Worm (Caenorhabditis elegans) whole organism, L2 larva: Measurements from ENCODE around the gene ZK1086.2.

Experiments used
- C34F6.9 ChIP-seq: fragments of 150-350 bp; optimal IDR thresholded peaks from 2 replicates; lab custom pipeline; 2014; ENCODE audit warnings: missing biosample characterization, missing genetic modification characterization
- F13H6.1 ChIP-seq: sonication (generic microtip); optimal IDR thresholded peaks from 2 replicates; lab custom pipeline; 2016; ENCODE audit warnings: missing genetic modification characterization, missing compliant biosample characterization
- R02D3.7 ChIP-seq: fragments of 150-350 bp; optimal IDR thresholded peaks from 2 replicates; lab custom pipeline; 2014; ENCODE audit warnings: missing biosample characterization, missing genetic modification characterization
- Y55F3AM.14 ChIP-seq: fragments of 200-800 bp; sonication (Bioruptor generic); optimal IDR thresholded peaks from 2 replicates; lab custom pipeline; 2018; ENCODE audit warnings: mild to moderate bottlenecking, missing genetic modification characterization, missing compliant biosample characterization
- ZK546.5 ChIP-seq: sonication (generic microtip); optimal IDR thresholded peaks from 2 replicates; lab custom pipeline; 2017; ENCODE audit warnings: missing biosample characterization, missing genetic modification characterization
- alr-1 ChIP-seq: fragments of 150-350 bp; optimal IDR thresholded peaks from 2 replicates; lab custom pipeline; 2014; ENCODE audit warnings: missing biosample characterization, missing genetic modification characterization
- aly-2 ChIP-seq: fragments of 150-350 bp; optimal IDR thresholded peaks from 2 replicates; lab custom pipeline; 2014; ENCODE audit warnings: missing biosample characterization, missing genetic modification characterization
- ama-1 ChIP-seq: fragments of 150-350 bp; optimal IDR thresholded peaks from 2 replicates; lab custom pipeline; 2018; ENCODE audit warnings: inconsistent platforms
- blmp-1 ChIP-seq: sonication (generic microtip); optimal IDR thresholded peaks from 2 replicates; lab custom pipeline; 2017; ENCODE audit warnings: missing genetic modification characterization, mild to moderate bottlenecking, missing compliant biosample characterization, antibody characterized with exemption, moderate library complexity; ENCODE audit not compliant: insufficient read depth
- ceh-16 ChIP-seq: fragments of 150-350 bp; optimal IDR thresholded peaks from 2 replicates; lab custom pipeline; 2014; ENCODE audit warnings: missing biosample characterization, missing genetic modification characterization
- crh-2 ChIP-seq: sonication (generic microtip); optimal IDR thresholded peaks from 2 replicates; lab custom pipeline; 2017; ENCODE audit warnings: missing biosample characterization, missing genetic modification characterization
- elt-1 ChIP-seq: fragments of 150-350 bp; optimal IDR thresholded peaks from 2 replicates; lab custom pipeline; 2014; ENCODE audit warnings: missing biosample characterization, missing genetic modification characterization
- elt-3 ChIP-seq: sonication (generic microtip); optimal IDR thresholded peaks from 2 replicates; lab custom pipeline; 2017; ENCODE audit warnings: missing biosample characterization, missing genetic modification characterization
- fos-1 ChIP-seq: fragments of 150-350 bp; optimal IDR thresholded peaks from 2 replicates; lab custom pipeline; 2014; ENCODE audit warnings: missing biosample characterization, missing genetic modification characterization
- gmeb-1 ChIP-seq: fragments of 150-350 bp; optimal IDR thresholded peaks from 2 replicates; lab custom pipeline; 2014; ENCODE audit warnings: missing biosample characterization, missing genetic modification characterization
- lin-11 ChIP-seq: fragments of 150-350 bp; sonication (generic microtip); optimal IDR thresholded peaks from 2 replicates; lab custom pipeline; 2014; ENCODE audit warnings: missing biosample characterization, missing genetic modification characterization, inconsistent platforms, mixed read lengths
- lin-13 ChIP-seq: fragments of 150-350 bp; optimal IDR thresholded peaks from 2 replicates; lab custom pipeline; 2014; ENCODE audit warnings: missing biosample characterization, missing genetic modification reagents, missing genetic modification characterization
- lin-39 ChIP-seq: fragments of 150-350 bp; optimal IDR thresholded peaks from 2 replicates; lab custom pipeline; 2014; ENCODE audit warnings: missing biosample characterization, missing genetic modification reagents, missing genetic modification characterization
- lsy-2 ChIP-seq, 2 experiments: fragments of 150-350 bp in 1 of 2; sonication (generic microtip) in 1 of 2; optimal IDR thresholded peaks; 2 replicates each; lab custom pipeline; 2014 to 2017; ENCODE audit warnings: missing biosample characterization in 2 of 2, missing genetic modification characterization in 2 of 2
- mab-5 ChIP-seq: fragments of 150-350 bp; optimal IDR thresholded peaks from 2 replicates; lab custom pipeline; 2014; ENCODE audit warnings: missing biosample characterization, missing genetic modification characterization
- mbf-1 ChIP-seq: sonication (generic microtip); optimal IDR thresholded peaks from 2 replicates; lab custom pipeline; 2017; ENCODE audit warnings: missing biosample characterization, missing genetic modification characterization
- nhr-10 ChIP-seq: sonication (generic microtip); optimal IDR thresholded peaks from 2 replicates; lab custom pipeline; 2017; ENCODE audit warnings: missing biosample characterization, missing genetic modification characterization
- nhr-11 ChIP-seq: fragments of 150-350 bp; optimal IDR thresholded peaks from 2 replicates; lab custom pipeline; 2014; ENCODE audit warnings: missing biosample characterization, missing genetic modification characterization
- nhr-12 ChIP-seq: fragments of 150-350 bp; optimal IDR thresholded peaks from 2 replicates; lab custom pipeline; 2014; ENCODE audit warnings: missing biosample characterization, missing genetic modification characterization
- nhr-129 ChIP-seq: fragments of 150-350 bp; optimal IDR thresholded peaks from 2 replicates; lab custom pipeline; 2014; ENCODE audit warnings: missing biosample characterization, missing genetic modification characterization
- nhr-21 ChIP-seq: fragments of 150-350 bp; optimal IDR thresholded peaks from 2 replicates; lab custom pipeline; 2014; ENCODE audit warnings: missing biosample characterization, missing genetic modification characterization
- nhr-25 ChIP-seq: fragments of 150-350 bp; sonication (generic microtip); optimal IDR thresholded peaks from 3 replicates; lab custom pipeline; 2014; ENCODE audit warnings: missing biosample characterization, missing genetic modification characterization
- nhr-6 ChIP-seq: fragments of 150-350 bp; optimal IDR thresholded peaks from 2 replicates; lab custom pipeline; 2014; ENCODE audit warnings: missing biosample characterization, missing genetic modification characterization
- nhr-77 ChIP-seq: fragments of 150-350 bp; optimal IDR thresholded peaks from 2 replicates; lab custom pipeline; 2014; ENCODE audit warnings: missing biosample characterization, missing genetic modification characterization
- peb-1 ChIP-seq: fragments of 150-350 bp; optimal IDR thresholded peaks from 2 replicates; lab custom pipeline; 2014; ENCODE audit warnings: missing biosample characterization, missing genetic modification characterization
- sem-4 ChIP-seq: fragments of 150-350 bp; optimal IDR thresholded peaks from 2 replicates; lab custom pipeline; 2014; ENCODE audit warnings: missing biosample characterization, missing genetic modification reagents, missing genetic modification characterization
- skn-1 ChIP-seq: sonication (generic microtip); optimal IDR thresholded peaks from 2 replicates; lab custom pipeline; 2017; ENCODE audit warnings: missing biosample characterization, missing genetic modification characterization
- sma-9 ChIP-seq, 2 experiments: fragments of 150-350 bp in 1 of 2; sonication (generic microtip) in 1 of 2; optimal IDR thresholded peaks; 2 replicates each; lab custom pipeline; 2014 to 2016; ENCODE audit warnings: missing genetic modification characterization in 2 of 2, mild to moderate bottlenecking in 1 of 2, missing biosample characterization in 1 of 2, missing compliant biosample characterization in 1 of 2, missing genetic modification reagents in 1 of 2, moderate library complexity in 1 of 2
- snpc-4 ChIP-seq: fragments of 150-350 bp; optimal IDR thresholded peaks from 2 replicates; lab custom pipeline; 2014; ENCODE audit warnings: missing biosample characterization, missing genetic modification characterization
- unc-39 ChIP-seq: fragments of 150-350 bp; optimal IDR thresholded peaks from 2 replicates; lab custom pipeline; 2014; ENCODE audit warnings: missing biosample characterization, missing genetic modification characterization
- unc-55 ChIP-seq: fragments of 150-350 bp; sonication (generic microtip); optimal IDR thresholded peaks from 3 replicates; lab custom pipeline; 2014; ENCODE audit warnings: missing biosample characterization, missing genetic modification reagents, missing genetic modification characterization
- unc-62 ChIP-seq: fragments of 150-350 bp; optimal IDR thresholded peaks from 2 replicates; lab custom pipeline; 2014; ENCODE audit warnings: missing biosample characterization, missing genetic modification reagents, missing genetic modification characterization
- ztf-11 ChIP-seq: sonication (generic microtip); optimal IDR thresholded peaks from 2 replicates; lab custom pipeline; 2017; ENCODE audit warnings: missing biosample characterization, missing genetic modification characterization

ZK1086.2 gene

ce11 chrX:13754498-13754897 is 38.9 kb downstream of the ZK1086.2 start (continued):
- TF ChIP-seq nhr-25 (tag; lab: Kevin White, UChicago) (no peak), nhr-12 (tag; lab: Kevin White, UChicago) (no peak), mab-5 (no peak), skn-1 (tag; lab: Kevin White, UChicago) (no peak), snpc-4 (tag; lab: Kevin White, UChicago) (no peak), nhr-129 (tag; lab: Kevin White, UChicago) (peak; percentile 77), aly-2 (no peak), nhr-77 (no peak), lsy-2 (tag; optimal IDR thresholded peaks at IDR 0.05; lab: Kevin White, UChicago) (peak in 1 of 2 experiments; percentile 51), R02D3.7 (tag; lab: Kevin White, UChicago) (no peak), blmp-1 (tag; lab: Kevin White, UChicago) (no peak)

- TF ChIP-seq lsy-2 (tag; optimal IDR thresholded peaks at IDR 0.05; lab: Kevin White, UChicago) = no peak
- peak; percentile 58 for TF ChIP-seq nhr-129 (tag; lab: Kevin White, UChicago)
- peak; percentile 58 for TF ChIP-seq crh-2
Observed at ce11 chrX:13752822-13753581, 40.4 kb downstream of the ZK1086.2 start.

- TF ChIP-seq sma-9 (GFP tag; optimal IDR thresholded peaks at IDR 0.05; lab: Kevin White, UChicago) (peak; percentile 51), sma-9 (tag; optimal IDR thresholded peaks at IDR 0.05; lab: Kevin White, UChicago) (no peak), unc-39 (tag; lab: Kevin White, UChicago) (no peak)
Observed at ce11 chrX:13747997-13748396, 45.4 kb downstream of the ZK1086.2 start.

- peak; percentile 84 for TF ChIP-seq crh-2
- no peak for TF ChIP-seq alr-1 (tag; lab: Kevin White, UChicago)
- TF ChIP-seq F13H6.1 (tag; lab: Kevin White, UChicago) = peak; percentile 10
Observed at ce11 chrX:13746661-13747365, 46.6 kb downstream of the ZK1086.2 start, which contains the start of gene nhr-71. Gene nhr-71, plus strand, starts transcription at chrX:13747315.

ce11 chrX:13746231-13746630 is 47.2 kb downstream of the ZK1086.2 start:
- peak; percentile 40 for TF ChIP-seq fos-1 (tag; lab: Kevin White, UChicago)
- TF ChIP-seq blmp-1 (tag; lab: Kevin White, UChicago) = peak; percentile 22
- TF ChIP-seq peb-1 (tag; lab: Kevin White, UChicago) = no peak
- peak; percentile 35 for TF ChIP-seq sma-9 (GFP tag; optimal IDR thresholded peaks at IDR 0.05; lab: Kevin White, UChicago)
- TF ChIP-seq sma-9 (tag; optimal IDR thresholded peaks at IDR 0.05; lab: Kevin White, UChicago) = no peak
- no peak for TF ChIP-seq nhr-21 (tag; lab: Kevin White, UChicago)
- no peak for TF ChIP-seq nhr-11 (tag; lab: Kevin White, UChicago)

- TF ChIP-seq sma-9 (GFP tag; optimal IDR thresholded peaks at IDR 0.05; lab: Kevin White, UChicago) (peak; percentile 47), sma-9 (tag; optimal IDR thresholded peaks at IDR 0.05; lab: Kevin White, UChicago) (no peak), lin-11 (tag; lab: Kevin White, UChicago) (no peak), ceh-16 (tag; lab: Kevin White, UChicago) (peak; percentile 79), nhr-25 (tag; lab: Kevin White, UChicago) (peak; percentile 13), ZK546.5 (tag; lab: Kevin White, UChicago) (no peak), lin-13 (no peak), Y55F3AM.14 (GFP tag; lab: Kevin White, UChicago) (no peak), nhr-10 (no peak), lsy-2 (tag; optimal IDR thresholded peaks at IDR 0.05; lab: Kevin White, UChicago) (no peak), nhr-6 (tag; lab: Kevin White, UChicago) (no peak), mbf-1 (tag; lab: Kevin White, UChicago) (no peak), snpc-4 (tag; lab: Kevin White, UChicago) (no peak), unc-39 (tag; lab: Kevin White, UChicago) (no peak), F13H6.1 (tag; lab: Kevin White, UChicago) (no peak), elt-1 (no peak), ztf-11 (tag; lab: Kevin White, UChicago) (no peak), blmp-1 (tag; lab: Kevin White, UChicago) (peak; percentile 20), unc-62 (GFP tag; lab: Kevin White, UChicago) (no peak), lin-39 (tag; lab: Kevin White, UChicago) (no peak), ama-1 (lab: Kevin White, UChicago) (no peak), R02D3.7 (tag; lab: Kevin White, UChicago) (no peak), gmeb-1 (tag; lab: Kevin White, UChicago) (no peak), nhr-129 (tag; lab: Kevin White, UChicago) (no peak), fos-1 (tag; lab: Kevin White, UChicago) (no peak), nhr-12 (tag; lab: Kevin White, UChicago) (no peak), C34F6.9 (tag; lab: Kevin White, UChicago) (no peak), elt-3 (tag; lab: Kevin White, UChicago) (no peak), unc-55 (peak; percentile 6), sem-4 (tag; lab: Kevin White, UChicago) (peak; percentile 72)
Observed at ce11 chrX:13745558-13745957, 47.9 kb downstream of the ZK1086.2 start.
